Fruit fly (Drosophila melanogaster): Measurements from ENCODE around the gene eRF1.

Gene eRF1

DNA sequence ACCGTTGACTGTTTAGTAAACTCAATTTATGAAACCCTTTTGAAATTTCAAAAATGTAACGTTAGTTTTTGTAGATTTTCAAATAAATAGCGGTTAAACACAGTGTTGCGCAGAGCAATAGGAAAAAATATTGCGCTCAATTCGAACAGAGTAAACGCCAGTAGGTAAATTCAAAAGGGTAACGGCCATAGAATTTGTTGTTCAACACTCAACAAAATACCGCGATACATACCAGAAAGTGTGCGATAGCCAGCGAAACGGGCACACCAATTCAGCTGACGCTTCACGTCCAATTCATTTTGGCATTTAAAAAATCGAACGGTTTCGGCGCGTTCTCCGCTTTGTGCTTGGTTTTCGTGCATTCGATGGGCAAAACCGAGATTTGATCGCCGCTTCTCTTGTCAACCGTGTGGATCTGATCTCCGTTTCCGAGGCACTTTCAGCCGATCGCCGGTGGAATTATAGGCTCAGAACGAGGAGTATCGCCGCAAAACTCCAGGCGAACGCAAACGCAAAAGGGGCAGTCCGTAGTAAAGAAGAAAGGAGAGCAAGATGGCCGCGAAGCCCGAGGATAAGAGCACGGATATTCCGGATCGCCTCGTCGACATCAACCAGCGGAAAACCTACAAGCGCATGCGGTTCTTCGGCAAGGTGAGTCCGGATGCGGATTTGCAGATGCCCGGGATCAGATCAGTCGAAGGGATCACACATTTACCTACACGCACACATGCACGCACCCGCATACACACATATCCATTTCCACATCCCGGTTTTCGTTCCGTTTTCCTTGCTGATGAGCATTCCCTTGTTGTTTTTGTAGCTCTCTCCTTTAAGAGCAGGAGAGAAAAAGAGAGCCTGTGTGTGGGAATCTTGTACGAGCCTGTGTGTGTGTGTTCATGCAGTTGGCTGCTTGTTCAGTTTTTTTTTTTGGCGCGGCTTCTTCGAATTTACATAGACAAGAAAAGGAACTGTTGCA, 38.1 kb upstream of the eRF1 start (continued):
- TF ChIP-seq CrebB (tag; optimal IDR thresholded peaks at IDR 0.05) (no peak), GATAe (GFP tag; conservative IDR thresholded peaks at IDR 0.05) (no peak), CG30020 (tag; optimal IDR thresholded peaks at IDR 0.05) (peak; percentile 33), Mes4 (GFP tag; optimal IDR thresholded peaks at IDR 0.05) (no peak), CG8290 (GFP tag; optimal IDR thresholded peaks at IDR 0.05) (no peak), CG8290 (tag; optimal IDR thresholded peaks at IDR 0.05) (peak in 1 of 2 experiments; percentile 75), CG15514 (GFP tag; optimal IDR thresholded peaks at IDR 0.05) (peak; percentile 88), pita (GFP tag; optimal IDR thresholded peaks at IDR 0.05) (no peak), Hand (GFP tag; optimal IDR thresholded peaks at IDR 0.05) (no peak), ro (GFP tag; IDR thresholded peaks at IDR 0.05) (no peak), CG2889 (GFP tag; IDR thresholded peaks at IDR 0.05) (no peak), D19A (tag; optimal IDR thresholded peaks at IDR 0.05) (no peak), CG7786 (GFP tag; optimal IDR thresholded peaks at IDR 0.05) (peak; percentile 58), Hmr (GFP tag; optimal IDR thresholded peaks at IDR 0.05) (peak; percentile 59), CG30403 (GFP tag; optimal IDR thresholded peaks at IDR 0.05) (peak; percentile 54), Sox100B (GFP tag; optimal IDR thresholded peaks at IDR 0.05) (no peak), Hr78 (GFP tag; optimal IDR thresholded peaks at IDR 0.05) (no peak), Vsx1 (GFP tag; optimal IDR thresholded peaks at IDR 0.05) (no peak), phol (tag; optimal IDR thresholded peaks at IDR 0.05) (peak; percentile 63), bab2 (GFP tag; optimal IDR thresholded peaks at IDR 0.05) (peak; percentile 26)

- no peak for TF ChIP-seq Lpt (GFP tag; optimal IDR thresholded peaks at IDR 0.05)
- TF ChIP-seq ara (GFP tag; IDR thresholded peaks at IDR 0.05) = 0 out of 2 replicates have a peak, but pooled peaks have one; percentile 10
- no peak for TF ChIP-seq Vsx1 (GFP tag; optimal IDR thresholded peaks at IDR 0.05)
- TF ChIP-seq oc (tag; optimal IDR thresholded peaks at IDR 0.05) = no peak
- TF ChIP-seq CG18476 (GFP tag; optimal IDR thresholded peaks at IDR 0.05) = no peak
- TF ChIP-seq Hmr (GFP tag; optimal IDR thresholded peaks at IDR 0.05) = peak; percentile 57
- TF ChIP-seq NfI (GFP tag; optimal IDR thresholded peaks at IDR 0.05) = peak; percentile 38
- TF ChIP-seq luna (GFP tag; optimal IDR thresholded peaks at IDR 0.05) = no peak
- peak; percentile 37 for TF ChIP-seq Scr (GFP tag; IDR thresholded peaks at IDR 0.05; ENCODE audit: partially characterized antibody)
- peak; percentile 78 for TF ChIP-seq Dp (GFP tag; optimal IDR thresholded peaks at IDR 0.05)
- 0 out of 3 replicates have a peak, but pooled peaks have one; percentile 31 for TF ChIP-seq Doc3 (GFP tag; IDR thresholded peaks at IDR 0.05; ENCODE audit: partially characterized antibody)
- peak; percentile 73 for TF ChIP-seq gsb-n (tag; optimal IDR thresholded peaks at IDR 0.05)
- TF ChIP-seq crol (GFP tag; IDR thresholded peaks at IDR 0.05) = no peak
- no peak for TF ChIP-seq fru (optimal IDR thresholded peaks at IDR 0.05)
- peak; percentile 7 for TF ChIP-seq CG9437 (GFP tag; optimal IDR thresholded peaks at IDR 0.05)
- no peak for TF ChIP-seq slou (GFP tag; optimal IDR thresholded peaks at IDR 0.05)
- TF ChIP-seq CG4854 (GFP tag; optimal IDR thresholded peaks at IDR 0.05) = no peak
- no peak for TF ChIP-seq Usf (GFP tag; optimal IDR thresholded peaks at IDR 0.05)
- TF ChIP-seq CG6254 (GFP tag; optimal IDR thresholded peaks at IDR 0.05) = no peak
- no peak for TF ChIP-seq croc (GFP tag; conservative IDR thresholded peaks at IDR 0.05)
- peak; percentile 57; the same call in 1 of the 2 replicates for TF ChIP-seq bbx (GFP tag; IDR thresholded peaks at IDR 0.05; ENCODE audit: partially characterized antibody)
- TF ChIP-seq Xrp1 (GFP tag; IDR thresholded peaks at IDR 0.05) = peak; percentile 34; the same call in 1 of the 2 replicates
- no peak for TF ChIP-seq bcd (GFP tag; optimal IDR thresholded peaks at IDR 0.05)
- no peak for TF ChIP-seq CG4282 (GFP tag; optimal IDR thresholded peaks at IDR 0.05)
- TF ChIP-seq gem (tag; optimal IDR thresholded peaks at IDR 0.05) = no peak
- TF ChIP-seq Six4 (GFP tag; optimal IDR thresholded peaks at IDR 0.05) = no peak
- peak; percentile 14 for TF ChIP-seq CG1647 (GFP tag; optimal IDR thresholded peaks at IDR 0.05)
- no peak for TF ChIP-seq CG10147 (GFP tag; optimal IDR thresholded peaks at IDR 0.05)
- TF ChIP-seq CG12155 (GFP tag; optimal IDR thresholded peaks at IDR 0.05) = peak; percentile 39
- TF ChIP-seq slbo (GFP tag; IDR thresholded peaks at IDR 0.05) = peak; percentile 49
Observed at dm6 chr3L:20313469-20313868, 34.7 kb upstream of the eRF1 start, which contains the start of gene alphaSnap. Gene alphaSnap, plus strand, starts transcription at chr3L:20313632.

All from whole organism, embryonic.